Worm (Caenorhabditis elegans) whole organism, young adult: Measurements from ENCODE around the gene col-93.

ENCODE experiments used
- F10E7.11 ChIP-seq: sonication (generic microtip); optimal IDR thresholded peaks from 2 replicates; lab custom pipeline; 2017; ENCODE audit warnings: mild to moderate bottlenecking, missing genetic modification characterization, moderate library complexity, missing compliant biosample characterization
- ama-1 ChIP-seq, 3 experiments: fragments of 150-350 bp in 1 of 3; sonication (generic microtip) in 2 of 3; optimal IDR thresholded peaks; 2 replicates each; lab custom pipeline; 2014 to 2018; ENCODE audit warnings: missing biosample characterization in 2 of 3, missing genetic modification characterization in 2 of 3, missing genetic modification reagents in 2 of 3
- ets-4 ChIP-seq: fragments of 200-800 bp; sonication (Bioruptor generic); optimal IDR thresholded peaks from 2 replicates; lab custom pipeline; 2018; ENCODE audit warnings: mild to moderate bottlenecking, missing genetic modification characterization, missing compliant biosample characterization
- pha-4 ChIP-seq: fragments of 150-350 bp; sonication (generic microtip); optimal IDR thresholded peaks from 2 replicates; lab custom pipeline; 2014; ENCODE audit warnings: missing biosample characterization, missing genetic modification reagents, missing genetic modification characterization
- unc-62 ChIP-seq: fragments of 150-350 bp; optimal IDR thresholded peaks from 2 replicates; lab custom pipeline; 2014; ENCODE audit warnings: missing biosample characterization, missing genetic modification reagents, missing genetic modification characterization

DNA sequence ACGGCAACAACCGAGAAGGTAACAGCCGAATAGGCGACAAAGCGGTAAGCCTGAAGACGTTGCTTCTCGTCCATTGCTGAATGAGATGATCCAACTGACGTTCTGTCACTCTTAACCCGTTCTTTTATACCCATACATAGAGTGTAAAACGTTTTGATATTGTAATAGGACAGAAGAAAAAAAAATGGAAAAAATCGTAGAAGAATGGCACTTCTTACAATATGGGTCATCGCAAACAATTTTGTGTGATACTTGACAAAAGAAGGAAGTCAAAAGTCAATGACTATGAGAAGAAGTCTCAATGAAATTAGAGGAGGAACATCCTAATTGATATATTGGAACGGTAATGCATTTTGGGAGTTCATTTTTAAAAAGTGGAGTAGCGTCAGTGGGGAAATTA lies 2.3 kb downstream of the col-93 start, which contains the start of gene col-92:
- TF ChIP-seq pha-4: no peak
- TF ChIP-seq unc-62 (GFP tag; lab: Kevin White, UChicago): no peak
- no peak for TF ChIP-seq F10E7.11 (tag; lab: Kevin White, UChicago)
- TF ChIP-seq ets-4: no peak
- no peak for TF ChIP-seq ama-1 (optimal IDR thresholded peaks at IDR 0.05; lab: Kevin White, UChicago)
- TF ChIP-seq ama-1 (GFP tag; optimal IDR thresholded peaks at IDR 0.05; lab: Kevin White, UChicago): no peak
